Worm (Caenorhabditis elegans) whole organism, L2 larva: ENCODE results near the gene Y60C6A.3.

Experiments used
- C34F6.9 ChIP-seq: fragments of 150-350 bp; optimal IDR thresholded peaks from 2 replicates; lab custom pipeline; 2014; ENCODE audit warnings: missing biosample characterization, missing genetic modification characterization
- F13H6.1 ChIP-seq: sonication (generic microtip); optimal IDR thresholded peaks from 2 replicates; lab custom pipeline; 2016; ENCODE audit warnings: missing genetic modification characterization, missing compliant biosample characterization
- R02D3.7 ChIP-seq: fragments of 150-350 bp; optimal IDR thresholded peaks from 2 replicates; lab custom pipeline; 2014; ENCODE audit warnings: missing biosample characterization, missing genetic modification characterization
- Y55F3AM.14 ChIP-seq: fragments of 200-800 bp; sonication (Bioruptor generic); optimal IDR thresholded peaks from 2 replicates; lab custom pipeline; 2018; ENCODE audit warnings: mild to moderate bottlenecking, missing genetic modification characterization, missing compliant biosample characterization
- ZK546.5 ChIP-seq: sonication (generic microtip); optimal IDR thresholded peaks from 2 replicates; lab custom pipeline; 2017; ENCODE audit warnings: missing biosample characterization, missing genetic modification characterization
- alr-1 ChIP-seq: fragments of 150-350 bp; optimal IDR thresholded peaks from 2 replicates; lab custom pipeline; 2014; ENCODE audit warnings: missing biosample characterization, missing genetic modification characterization
- aly-2 ChIP-seq: fragments of 150-350 bp; optimal IDR thresholded peaks from 2 replicates; lab custom pipeline; 2014; ENCODE audit warnings: missing biosample characterization, missing genetic modification characterization
- ama-1 ChIP-seq: fragments of 150-350 bp; optimal IDR thresholded peaks from 2 replicates; lab custom pipeline; 2018; ENCODE audit warnings: inconsistent platforms
- blmp-1 ChIP-seq: sonication (generic microtip); optimal IDR thresholded peaks from 2 replicates; lab custom pipeline; 2017; ENCODE audit warnings: missing genetic modification characterization, mild to moderate bottlenecking, missing compliant biosample characterization, antibody characterized with exemption, moderate library complexity; ENCODE audit not compliant: insufficient read depth
- ceh-16 ChIP-seq: fragments of 150-350 bp; optimal IDR thresholded peaks from 2 replicates; lab custom pipeline; 2014; ENCODE audit warnings: missing biosample characterization, missing genetic modification characterization
- ceh-82 ChIP-seq: fragments of 150-350 bp; optimal IDR thresholded peaks from 2 replicates; lab custom pipeline; 2014; ENCODE audit warnings: missing biosample characterization, missing genetic modification characterization
- crh-2 ChIP-seq: sonication (generic microtip); optimal IDR thresholded peaks from 2 replicates; lab custom pipeline; 2017; ENCODE audit warnings: missing biosample characterization, missing genetic modification characterization
- dmd-4 ChIP-seq: sonication (generic microtip); optimal IDR thresholded peaks from 2 replicates; lab custom pipeline; 2017; ENCODE audit warnings: missing biosample characterization, missing genetic modification characterization
- egl-27 ChIP-seq: sonication (generic microtip); optimal IDR thresholded peaks from 3 replicates; lab custom pipeline; 2017; ENCODE audit warnings: missing biosample characterization, missing genetic modification reagents, missing genetic modification characterization
- elt-1 ChIP-seq: fragments of 150-350 bp; optimal IDR thresholded peaks from 2 replicates; lab custom pipeline; 2014; ENCODE audit warnings: missing biosample characterization, missing genetic modification characterization
- elt-3 ChIP-seq: sonication (generic microtip); optimal IDR thresholded peaks from 2 replicates; lab custom pipeline; 2017; ENCODE audit warnings: missing biosample characterization, missing genetic modification characterization
- fos-1 ChIP-seq: fragments of 150-350 bp; optimal IDR thresholded peaks from 2 replicates; lab custom pipeline; 2014; ENCODE audit warnings: missing biosample characterization, missing genetic modification characterization
- gmeb-1 ChIP-seq: fragments of 150-350 bp; optimal IDR thresholded peaks from 2 replicates; lab custom pipeline; 2014; ENCODE audit warnings: missing biosample characterization, missing genetic modification characterization
- lin-11 ChIP-seq: fragments of 150-350 bp; sonication (generic microtip); optimal IDR thresholded peaks from 2 replicates; lab custom pipeline; 2014; ENCODE audit warnings: missing biosample characterization, missing genetic modification characterization, inconsistent platforms, mixed read lengths
- lin-13 ChIP-seq: fragments of 150-350 bp; optimal IDR thresholded peaks from 2 replicates; lab custom pipeline; 2014; ENCODE audit warnings: missing biosample characterization, missing genetic modification reagents, missing genetic modification characterization
- lin-39 ChIP-seq: fragments of 150-350 bp; optimal IDR thresholded peaks from 2 replicates; lab custom pipeline; 2014; ENCODE audit warnings: missing biosample characterization, missing genetic modification reagents, missing genetic modification characterization
- lsy-2 ChIP-seq, 2 experiments: fragments of 150-350 bp in 1 of 2; sonication (generic microtip) in 1 of 2; optimal IDR thresholded peaks; 2 replicates each; lab custom pipeline; 2014 to 2017; ENCODE audit warnings: missing biosample characterization in 2 of 2, missing genetic modification characterization in 2 of 2
- mab-5 ChIP-seq: fragments of 150-350 bp; optimal IDR thresholded peaks from 2 replicates; lab custom pipeline; 2014; ENCODE audit warnings: missing biosample characterization, missing genetic modification characterization
- mbf-1 ChIP-seq: sonication (generic microtip); optimal IDR thresholded peaks from 2 replicates; lab custom pipeline; 2017; ENCODE audit warnings: missing biosample characterization, missing genetic modification characterization
- mdl-1 ChIP-seq, 2 experiments: fragments of 150-350 bp in 1 of 2; sonication (generic microtip) in 1 of 2; optimal IDR thresholded peaks; 2 replicates each; lab custom pipeline; 2017; ENCODE audit warnings: missing biosample characterization in 2 of 2, missing genetic modification characterization in 2 of 2
- nhr-10 ChIP-seq: sonication (generic microtip); optimal IDR thresholded peaks from 2 replicates; lab custom pipeline; 2017; ENCODE audit warnings: missing biosample characterization, missing genetic modification characterization
- nhr-11 ChIP-seq: fragments of 150-350 bp; optimal IDR thresholded peaks from 2 replicates; lab custom pipeline; 2014; ENCODE audit warnings: missing biosample characterization, missing genetic modification characterization
- nhr-12 ChIP-seq: fragments of 150-350 bp; optimal IDR thresholded peaks from 2 replicates; lab custom pipeline; 2014; ENCODE audit warnings: missing biosample characterization, missing genetic modification characterization
- nhr-129 ChIP-seq: fragments of 150-350 bp; optimal IDR thresholded peaks from 2 replicates; lab custom pipeline; 2014; ENCODE audit warnings: missing biosample characterization, missing genetic modification characterization
- nhr-21 ChIP-seq: fragments of 150-350 bp; optimal IDR thresholded peaks from 2 replicates; lab custom pipeline; 2014; ENCODE audit warnings: missing biosample characterization, missing genetic modification characterization
- nhr-23 ChIP-seq: fragments of 150-350 bp; optimal IDR thresholded peaks from 2 replicates; lab custom pipeline; 2014; ENCODE audit warnings: missing biosample characterization, missing genetic modification reagents, missing genetic modification characterization
- nhr-237 ChIP-seq: fragments of 150-350 bp; optimal IDR thresholded peaks from 2 replicates; lab custom pipeline; 2014; ENCODE audit warnings: missing biosample characterization, missing genetic modification characterization
- nhr-25 ChIP-seq: fragments of 150-350 bp; sonication (generic microtip); optimal IDR thresholded peaks from 3 replicates; lab custom pipeline; 2014; ENCODE audit warnings: missing biosample characterization, missing genetic modification characterization
- nhr-6 ChIP-seq: fragments of 150-350 bp; optimal IDR thresholded peaks from 2 replicates; lab custom pipeline; 2014; ENCODE audit warnings: missing biosample characterization, missing genetic modification characterization
- nhr-77 ChIP-seq: fragments of 150-350 bp; optimal IDR thresholded peaks from 2 replicates; lab custom pipeline; 2014; ENCODE audit warnings: missing biosample characterization, missing genetic modification characterization
- peb-1 ChIP-seq: fragments of 150-350 bp; optimal IDR thresholded peaks from 2 replicates; lab custom pipeline; 2014; ENCODE audit warnings: missing biosample characterization, missing genetic modification characterization
- sem-4 ChIP-seq: fragments of 150-350 bp; optimal IDR thresholded peaks from 2 replicates; lab custom pipeline; 2014; ENCODE audit warnings: missing biosample characterization, missing genetic modification reagents, missing genetic modification characterization
- skn-1 ChIP-seq: sonication (generic microtip); optimal IDR thresholded peaks from 2 replicates; lab custom pipeline; 2017; ENCODE audit warnings: missing biosample characterization, missing genetic modification characterization
- sma-3 ChIP-seq: sonication (generic microtip); optimal IDR thresholded peaks from 2 replicates; lab custom pipeline; 2016; ENCODE audit warnings: missing genetic modification reagents, missing genetic modification characterization, missing compliant biosample characterization
- sma-9 ChIP-seq, 2 experiments: fragments of 150-350 bp in 1 of 2; sonication (generic microtip) in 1 of 2; optimal IDR thresholded peaks; 2 replicates each; lab custom pipeline; 2014 to 2016; ENCODE audit warnings: missing genetic modification characterization in 2 of 2, mild to moderate bottlenecking in 1 of 2, missing biosample characterization in 1 of 2, missing compliant biosample characterization in 1 of 2, missing genetic modification reagents in 1 of 2, moderate library complexity in 1 of 2
- snpc-4 ChIP-seq: fragments of 150-350 bp; optimal IDR thresholded peaks from 2 replicates; lab custom pipeline; 2014; ENCODE audit warnings: missing biosample characterization, missing genetic modification characterization
- unc-39 ChIP-seq: fragments of 150-350 bp; optimal IDR thresholded peaks from 2 replicates; lab custom pipeline; 2014; ENCODE audit warnings: missing biosample characterization, missing genetic modification characterization
- unc-55 ChIP-seq: fragments of 150-350 bp; sonication (generic microtip); optimal IDR thresholded peaks from 3 replicates; lab custom pipeline; 2014; ENCODE audit warnings: missing biosample characterization, missing genetic modification reagents, missing genetic modification characterization
- unc-62 ChIP-seq: fragments of 150-350 bp; optimal IDR thresholded peaks from 2 replicates; lab custom pipeline; 2014; ENCODE audit warnings: missing biosample characterization, missing genetic modification reagents, missing genetic modification characterization
- zag-1 ChIP-seq: fragments of 150-350 bp; optimal IDR thresholded peaks from 2 replicates; lab custom pipeline; 2014; ENCODE audit warnings: missing biosample characterization, missing genetic modification characterization
- ztf-1 ChIP-seq: fragments of 200-800 bp; sonication (Bioruptor generic); conservative IDR thresholded peaks from 2 replicates; pipeline ENCODE4 v1.3.6; 2022; ENCODE audit warnings: missing genetic modification characterization, missing compliant biosample characterization
- ztf-11 ChIP-seq: sonication (generic microtip); optimal IDR thresholded peaks from 2 replicates; lab custom pipeline; 2017; ENCODE audit warnings: missing biosample characterization, missing genetic modification characterization
- ztf-4 ChIP-seq: fragments of 150-350 bp; optimal IDR thresholded peaks from 2 replicates; lab custom pipeline; 2014; ENCODE audit warnings: missing biosample characterization, missing genetic modification characterization

The Y60C6A.3 gene

ce11 chrV:4823683-4824391, 38.2 kb downstream of the Y60C6A.3 start (continued):
- TF ChIP-seq mab-5 (tag; lab: Kevin White, UChicago) (no peak), ceh-82 (tag; lab: Kevin White, UChicago) (no peak), peb-1 (no peak), blmp-1 (tag; lab: Kevin White, UChicago) (no peak), crh-2 (tag; lab: Kevin White, UChicago) (peak; percentile 33), nhr-23 (no peak), ztf-4 (tag; lab: Kevin White, UChicago) (peak; percentile 95), ama-1 (lab: Kevin White, UChicago) (peak; percentile 54), lin-39 (tag; lab: Kevin White, UChicago) (no peak)
- TF ChIP-seq, all 48 proteins: peak for 12

- TF ChIP-seq gmeb-1 (tag; lab: Kevin White, UChicago) (peak; percentile 79), lin-13 (GFP tag; lab: Kevin White, UChicago) (peak; percentile 80), ztf-4 (tag; lab: Kevin White, UChicago) (peak; percentile 75), nhr-21 (tag; lab: Kevin White, UChicago) (peak; percentile 49), alr-1 (no peak), sem-4 (tag; lab: Kevin White, UChicago) (no peak), nhr-12 (tag; lab: Kevin White, UChicago) (no peak), ztf-1 (GFP tag; lab: Robert Waterston, UW) (no peak), dmd-4 (tag; lab: Kevin White, UChicago) (no peak), Y55F3AM.14 (GFP tag; lab: Kevin White, UChicago) (peak; percentile 59), lin-39 (tag; lab: Kevin White, UChicago) (no peak), elt-1 (tag; lab: Kevin White, UChicago) (no peak), mbf-1 (tag; lab: Kevin White, UChicago) (no peak), elt-3 (tag; lab: Kevin White, UChicago) (no peak), aly-2 (tag; lab: Kevin White, UChicago) (no peak), lsy-2 (tag; optimal IDR thresholded peaks at IDR 0.05; lab: Kevin White, UChicago) (peak; percentile 42 to 92), R02D3.7 (tag; lab: Kevin White, UChicago) (no peak), nhr-129 (tag; lab: Kevin White, UChicago) (peak; percentile 78), mdl-1 (tag; optimal IDR thresholded peaks at IDR 0.05; lab: Kevin White, UChicago) (peak in 1 of 2 experiments; percentile 10), blmp-1 (tag; lab: Kevin White, UChicago) (peak; percentile 36), unc-39 (tag; lab: Kevin White, UChicago) (no peak), nhr-10 (tag; lab: Kevin White, UChicago) (no peak), nhr-25 (tag; lab: Kevin White, UChicago) (peak; percentile 68), crh-2 (tag; lab: Kevin White, UChicago) (peak; percentile 88), egl-27 (tag; lab: Kevin White, UChicago) (no peak), peb-1 (no peak), sma-3 (GFP tag; lab: Kevin White, UChicago) (peak; percentile 84), mab-5 (tag; lab: Kevin White, UChicago) (peak; percentile 39), lin-11 (peak; percentile 89), ztf-11 (tag; lab: Kevin White, UChicago) (no peak), fos-1 (tag; lab: Kevin White, UChicago) (peak; percentile 70), nhr-237 (tag; lab: Kevin White, UChicago) (no peak), nhr-23 (no peak), zag-1 (tag; lab: Kevin White, UChicago) (peak; percentile 49), ceh-82 (tag; lab: Kevin White, UChicago) (peak; percentile 76), unc-55 (GFP tag; lab: Kevin White, UChicago) (peak; percentile 96), nhr-6 (no peak), sma-9 (GFP tag; optimal IDR thresholded peaks at IDR 0.05; lab: Kevin White, UChicago) (peak; percentile 82), sma-9 (tag; optimal IDR thresholded peaks at IDR 0.05; lab: Kevin White, UChicago) (no peak), nhr-77 (tag; lab: Kevin White, UChicago) (no peak), C34F6.9 (peak; percentile 70), nhr-11 (tag; lab: Kevin White, UChicago) (no peak), skn-1 (no peak), unc-62 (GFP tag; lab: Kevin White, UChicago) (no peak), ZK546.5 (tag; lab: Kevin White, UChicago) (no peak), snpc-4 (tag; lab: Kevin White, UChicago) (peak; percentile 39), ama-1 (lab: Kevin White, UChicago) (peak; percentile 31), F13H6.1 (tag; lab: Kevin White, UChicago) (peak; percentile 82), ceh-16 (tag; lab: Kevin White, UChicago) (peak; percentile 61)
Measured at ce11 chrV:4826710-4827380, 41.2 kb downstream of the Y60C6A.3 start, which contains the start of the genes hsp-6 and C37H5.5. Gene hsp-6, minus strand, starts transcription at chrV:4826760. Gene C37H5.5, plus strand, starts transcription at chrV:4827360.
